Fruit fly (Drosophila melanogaster) whole organism, embryonic: ENCODE data around the gene Ets97D.

Source experiments
- Abd-B ChIP-seq: fragments of 200-800 bp; sonication (Bioruptor generic); optimal IDR thresholded peaks from 2 replicates; lab custom pipeline; 2018; ENCODE audit warnings: missing biosample characterization, mild to moderate bottlenecking, missing genetic modification characterization, moderate library complexity
- CG10274 ChIP-seq: fragments of 200-800 bp; sonication (Bioruptor generic); optimal IDR thresholded peaks from 3 replicates; lab custom pipeline; 2017; ENCODE audit warnings: missing biosample characterization, mild to moderate bottlenecking, missing genetic modification characterization
- CG10543 ChIP-seq: fragments of 200-800 bp; sonication (Bioruptor generic); optimal IDR thresholded peaks from 3 replicates; lab custom pipeline; 2017; ENCODE audit warnings: missing biosample characterization, mild to moderate bottlenecking, missing genetic modification characterization, moderate library complexity
- CG11398 ChIP-seq: fragments of 200-800 bp; sonication (Bioruptor generic); optimal IDR thresholded peaks from 2 replicates; lab custom pipeline; 2016; ENCODE audit warnings: missing biosample characterization, missing genetic modification characterization
- CG12155 ChIP-seq: fragments of 200-800 bp; sonication (Bioruptor generic); optimal IDR thresholded peaks from 3 replicates; lab custom pipeline; 2016; ENCODE audit warnings: missing biosample characterization, missing genetic modification characterization
- CG15601 ChIP-seq: fragments of 200-800 bp; sonication (Bioruptor generic); optimal IDR thresholded peaks from 3 replicates; lab custom pipeline; 2019; ENCODE audit warnings: missing biosample characterization, mild to moderate bottlenecking, missing genetic modification characterization, moderate library complexity
- CG1647 ChIP-seq: fragments of 200-800 bp; sonication (Bioruptor generic); optimal IDR thresholded peaks from 3 replicates; lab custom pipeline; 2016; ENCODE audit warnings: missing biosample characterization, missing genetic modification characterization
- CG18011 ChIP-seq: fragments of 200-800 bp; sonication (Bioruptor generic); optimal IDR thresholded peaks from 2 replicates; lab custom pipeline; 2017; ENCODE audit warnings: missing biosample characterization, missing genetic modification characterization, mild to moderate bottlenecking, moderate library complexity, missing genotype
- CG18476 ChIP-seq: fragments of 200-800 bp; sonication (Bioruptor generic); optimal IDR thresholded peaks from 2 replicates; lab custom pipeline; 2016; ENCODE audit warnings: missing biosample characterization, mild to moderate bottlenecking, missing genetic modification characterization
- CG2202 ChIP-seq: fragments of 200-800 bp; sonication (Bioruptor generic); optimal IDR thresholded peaks from 2 replicates; lab custom pipeline; 2018; ENCODE audit warnings: missing biosample characterization, mild to moderate bottlenecking, missing genetic modification characterization
- CG31365 ChIP-seq: fragments of 200-800 bp; sonication (Bioruptor generic); optimal IDR thresholded peaks from 2 replicates; lab custom pipeline; 2018; ENCODE audit warnings: missing biosample characterization, mild to moderate bottlenecking, missing genetic modification characterization
- CG31441 ChIP-seq: fragments of 200-800 bp; sonication (Bioruptor generic); IDR thresholded peaks from 2 replicates; pipeline ENCODE4 v1.3.6; 2022; ENCODE audit warnings: missing biosample characterization, missing genetic modification characterization
- CG34376 ChIP-seq: fragments of 200-800 bp; sonication (Bioruptor generic); optimal IDR thresholded peaks from 2 replicates; lab custom pipeline; 2018; ENCODE audit warnings: missing biosample characterization, mild to moderate bottlenecking, missing genetic modification characterization
- CG3995 ChIP-seq: fragments of 200-800 bp; sonication (Bioruptor generic); optimal IDR thresholded peaks from 3 replicates; lab custom pipeline; 2016; ENCODE audit warnings: missing biosample characterization, missing genetic modification characterization
- CG43689 ChIP-seq: fragments of 200-800 bp; sonication (Bioruptor generic); IDR thresholded peaks from 2 replicates; pipeline ENCODE4 v1.3.6; 2022; ENCODE audit warnings: missing biosample characterization, missing genetic modification characterization
- CG5180 ChIP-seq: fragments of 200-800 bp; sonication (Bioruptor generic); optimal IDR thresholded peaks from 3 replicates; lab custom pipeline; 2017; ENCODE audit warnings: missing biosample characterization, missing genetic modification characterization, mild to moderate bottlenecking, moderate library complexity, missing genetic modification reagents
- CG6813 ChIP-seq: fragments of 200-800 bp; sonication (Bioruptor generic); optimal IDR thresholded peaks from 2 replicates; lab custom pipeline; 2017; ENCODE audit warnings: missing biosample characterization, missing genetic modification characterization, mild to moderate bottlenecking, moderate library complexity, missing genetic modification reagents
- CG7786 ChIP-seq: fragments of 200-800 bp; sonication (Bioruptor generic); optimal IDR thresholded peaks from 2 replicates; lab custom pipeline; 2016; ENCODE audit warnings: missing biosample characterization, missing genetic modification characterization
- CG7928 ChIP-seq: fragments of 200-800 bp; sonication (Bioruptor generic); optimal IDR thresholded peaks from 2 replicates; lab custom pipeline; 2017; ENCODE audit warnings: missing biosample characterization, mild to moderate bottlenecking, missing genetic modification characterization
- CG8924 ChIP-seq: fragments of 200-800 bp; optimal IDR thresholded peaks from 3 replicates; lab custom pipeline; 2019; ENCODE audit warnings: missing biosample characterization, mild to moderate bottlenecking, missing genetic modification characterization, moderate library complexity
- D19B ChIP-seq: fragments of 200-800 bp; sonication (Bioruptor generic); optimal IDR thresholded peaks from 2 replicates; lab custom pipeline; 2017; ENCODE audit warnings: missing biosample characterization, mild to moderate bottlenecking, missing genetic modification characterization
- Eip74EF ChIP-seq, 2 experiments: fragments of 200-800 bp in 1 of 2; fragments of >200 bp in 1 of 2; sonication (Bioruptor generic) in 1 of 2; optimal IDR thresholded peaks; 2 replicates each; lab custom pipeline; 2017 to 2019; ENCODE audit warnings: missing biosample characterization in 2 of 2, missing genetic modification characterization in 2 of 2, mild to moderate bottlenecking in 1 of 2, moderate library complexity in 1 of 2
- Fer3 ChIP-seq: fragments of 200-800 bp; sonication (Bioruptor generic); optimal IDR thresholded peaks from 2 replicates; lab custom pipeline; 2018; ENCODE audit warnings: missing biosample characterization, mild to moderate bottlenecking, missing genetic modification characterization, moderate library complexity
- HLH4C ChIP-seq: fragments of 200-800 bp; sonication (Bioruptor generic); IDR thresholded peaks from 3 replicates; pipeline ENCODE4 v1.3.6; 2022; ENCODE audit warnings: missing biosample characterization, missing genetic modification characterization; ENCODE audit not compliant: partially characterized antibody
- Hr3 ChIP-seq: fragments of 200-800 bp; sonication (Bioruptor generic); optimal IDR thresholded peaks from 3 replicates; lab custom pipeline; 2016; ENCODE audit warnings: missing biosample characterization, missing genetic modification characterization
- Pdp1 ChIP-seq, 2 experiments: fragments of 200-800 bp; sonication (Bioruptor generic); optimal IDR thresholded peaks; 3 replicates each; lab custom pipeline; 2016; ENCODE audit warnings: missing biosample characterization in 2 of 2, missing genetic modification characterization in 2 of 2, mild to moderate bottlenecking in 1 of 2, moderate library complexity in 1 of 2
- bcd ChIP-seq: fragments of 200-800 bp; sonication (Bioruptor generic); optimal IDR thresholded peaks from 2 replicates; lab custom pipeline; 2017; ENCODE audit warnings: missing biosample characterization, mild to moderate bottlenecking, missing genetic modification characterization
- danr ChIP-seq: fragments of 200-800 bp; sonication (Bioruptor generic); IDR thresholded peaks from 2 replicates; pipeline ENCODE4 v1.3.6; 2022; ENCODE audit warnings: missing biosample characterization, missing genetic modification characterization
- eyg ChIP-seq: fragments of 200-800 bp; sonication (Bioruptor generic); optimal IDR thresholded peaks from 3 replicates; lab custom pipeline; 2016; ENCODE audit warnings: missing biosample characterization, missing genetic modification characterization
- mam ChIP-seq: fragments of 200-800 bp; sonication (Bioruptor generic); optimal IDR thresholded peaks from 3 replicates; lab custom pipeline; 2016; ENCODE audit warnings: missing biosample characterization, missing genetic modification characterization
- otp ChIP-seq: fragments of 200-800 bp; sonication (Bioruptor generic); IDR thresholded peaks from 3 replicates; pipeline ENCODE4, ENCODE4 v1.3.6; 2022; ENCODE audit warnings: missing biosample characterization, missing genetic modification characterization
- pho ChIP-seq: fragments of 200-800 bp; sonication (Bioruptor generic); optimal IDR thresholded peaks from 2 replicates; lab custom pipeline; 2016; ENCODE audit warnings: missing biosample characterization, missing genetic modification characterization
- prd ChIP-seq, 3 experiments: fragments of >200 bp in 2 of 3; fragments of 200-800 bp in 1 of 3; sonication (Bioruptor generic) in 1 of 3; optimal IDR thresholded peaks in 2 of 3; IDR thresholded peaks in 1 of 3; 2 replicates in 2 of 3; 3 replicates in 1 of 3; pipeline versions ENCODE4 v1.3.6 to Lab custom; 2017 to 2022; ENCODE audit warnings: missing biosample characterization in 1 of 3, missing genetic modification characterization in 1 of 3
- repo ChIP-seq: fragments of 200-800 bp; sonication (Bioruptor generic); optimal IDR thresholded peaks from 2 replicates; lab custom pipeline; 2016; ENCODE audit warnings: missing biosample characterization, missing genetic modification characterization
- schlank ChIP-seq: fragments of 200-800 bp; sonication (Bioruptor generic); optimal IDR thresholded peaks from 2 replicates; lab custom pipeline; 2018; ENCODE audit warnings: missing biosample characterization, mild to moderate bottlenecking, missing genetic modification characterization
- sug ChIP-seq: fragments of 200-800 bp; optimal IDR thresholded peaks from 2 replicates; lab custom pipeline; 2019; ENCODE audit warnings: missing biosample characterization, mild to moderate bottlenecking, missing genetic modification characterization, moderate library complexity
- trh ChIP-seq: fragments of 200-800 bp; sonication (Bioruptor generic); optimal IDR thresholded peaks from 2 replicates; lab custom pipeline; 2016; ENCODE audit warnings: missing biosample characterization, missing genetic modification characterization
- ttk ChIP-seq: fragments of 200-800 bp; sonication (Bioruptor generic); IDR thresholded peaks from 2 replicates; pipeline ENCODE4 v2.1.2; 2022; ENCODE audit warnings: missing biosample characterization, missing genetic modification characterization
- wek ChIP-seq: fragments of 200-800 bp; sonication (Bioruptor generic); optimal IDR thresholded peaks from 3 replicates; lab custom pipeline; 2018; ENCODE audit warnings: missing biosample characterization, mild to moderate bottlenecking, missing genetic modification characterization, moderate library complexity
- zen ChIP-seq: fragments of 200-800 bp; sonication (Bioruptor generic); optimal IDR thresholded peaks from 3 replicates; lab custom pipeline; 2018; ENCODE audit warnings: missing biosample characterization, mild to moderate bottlenecking, missing genetic modification characterization, moderate library complexity
- zf30C ChIP-seq: fragments of 200-800 bp; sonication (Bioruptor generic); optimal IDR thresholded peaks from 3 replicates; lab custom pipeline; 2018; ENCODE audit warnings: missing biosample characterization, mild to moderate bottlenecking, missing genetic modification characterization
- zfh1 ChIP-seq: fragments of 200-800 bp; sonication (Bioruptor generic); IDR thresholded peaks from 3 replicates; pipeline ENCODE4 v1.3.6; 2022; ENCODE audit warnings: missing biosample characterization, missing genetic modification characterization

Ets97D gene

dm6 chr3R:26875544-26876027, 37.1 kb downstream of the Ets97D start, which contains the start of gene Rb97D (continued):
- TF ChIP-seq CG12155 (GFP tag; lab: Kevin White, UChicago) (peak; percentile 73), Abd-B (GFP tag; lab: Kevin White, UChicago) (no peak), eyg (no peak), ttk (GFP tag; lab: Robert Waterston, UW) (peak; percentile 52), CG31441 (GFP tag; lab: Robert Waterston, UW) (peak; percentile 72), CG3995 (GFP tag; lab: Kevin White, UChicago) (peak; percentile 46), pho (peak; percentile 58), mam (peak; percentile 80), CG11398 (GFP tag; lab: Kevin White, UChicago) (peak; percentile 38), CG6813 (GFP tag; lab: Kevin White, UChicago) (peak; percentile 19), CG2202 (tag; lab: Kevin White, UChicago) (peak; percentile 11), bcd (GFP tag; lab: Kevin White, UChicago) (peak; percentile 54), zf30C (no peak), HLH4C (GFP tag; lab: Robert Waterston, UW) (peak; percentile 82), Fer3 (peak; percentile 70), CG7928 (GFP tag; lab: Kevin White, UChicago) (peak; percentile 23), repo (GFP tag; lab: Kevin White, UChicago) (peak; percentile 53), otp (GFP tag; lab: Robert Waterston, UW) (peak; percentile 53; the same call in 1 of the 3 replicates), Pdp1 (GFP tag; optimal IDR thresholded peaks at IDR 0.05; lab: Kevin White, UChicago) (peak; percentile 64), danr (GFP tag; lab: Robert Waterston, UW) (no peak), CG1647 (GFP tag; lab: Kevin White, UChicago) (peak; percentile 54), CG31365 (tag; lab: Kevin White, UChicago) (peak; percentile 21), Eip74EF (GFP tag; optimal IDR thresholded peaks at IDR 0.05; lab: Kevin White, UChicago) (peak in 1 of 2 experiments; percentile 66), trh (GFP tag; lab: Kevin White, UChicago) (peak; percentile 12), wek (GFP tag; lab: Kevin White, UChicago) (peak; percentile 95), zen (tag; lab: Kevin White, UChicago) (peak; percentile 60), CG18476 (GFP tag; lab: Kevin White, UChicago) (peak; percentile 27), zfh1 (peak; percentile 75; the same call in 2 of the 3 replicates), schlank (no peak), CG18011 (GFP tag; lab: Kevin White, UChicago) (peak; percentile 62), CG43689 (GFP tag; lab: Robert Waterston, UW) (peak; percentile 14; the same call in 1 of the 2 replicates), D19B (GFP tag; lab: Kevin White, UChicago) (no peak), CG7786 (GFP tag; lab: Kevin White, UChicago) (peak; percentile 74)

- TF ChIP-seq prd (optimal IDR thresholded peaks at IDR 0.05; lab: Kevin White, UChicago) = no peak
- TF ChIP-seq prd (GFP tag; IDR thresholded peaks at IDR 0.05; lab: Robert Waterston, UW) = no peak
- TF ChIP-seq CG5180 (GFP tag; lab: Kevin White, UChicago) = peak; percentile 98
- TF ChIP-seq Pdp1 (GFP tag; optimal IDR thresholded peaks at IDR 0.05; lab: Kevin White, UChicago) = peak in 1 of 2 experiments; percentile 55
- TF ChIP-seq, all 482 proteins: peak for 2
Measured at dm6 chr3R:26871852-26872251, 40.8 kb downstream of the Ets97D start, which contains the start of gene SPARC. SPARC (minus strand) TSS chr3R:26871995.

dm6 chr3R:26871061-26871460, 41.6 kb downstream of the Ets97D start:
- TF ChIP-seq CG15601 (tag; lab: Kevin White, UChicago) (no peak), Hr3 (GFP tag; lab: Kevin White, UChicago) (no peak), CG34376 (GFP tag; lab: Kevin White, UChicago) (peak; percentile 78), Pdp1 (GFP tag; optimal IDR thresholded peaks at IDR 0.05; lab: Kevin White, UChicago) (peak in 1 of 2 experiments; percentile 59), CG8924 (tag; lab: Kevin White, UChicago) (no peak), sug (tag; lab: Kevin White, UChicago) (peak; percentile 45), CG10543 (GFP tag; lab: Kevin White, UChicago) (peak; percentile 13), CG10274 (GFP tag; lab: Kevin White, UChicago) (no peak)
